Fruit fly (Drosophila melanogaster) whole organism, prepupa: ENCODE data around the gene CG1774.

Experiments
- Blimp-1 ChIP-seq: fragments of 200-800 bp; sonication (Bioruptor generic); optimal IDR thresholded peaks from 3 replicates; lab custom pipeline; 2017; ENCODE audit warnings: missing biosample characterization, missing genetic modification characterization, mild to moderate bottlenecking, moderate library complexity, missing genetic modification reagents
- CG10669 ChIP-seq: fragments of 200-800 bp; sonication (Bioruptor generic); optimal IDR thresholded peaks from 3 replicates; lab custom pipeline; 2018; ENCODE audit warnings: missing biosample characterization, mild to moderate bottlenecking, missing genetic modification characterization, moderate library complexity
- CG11294 ChIP-seq: fragments of 200-800 bp; sonication (Bioruptor generic); IDR thresholded peaks from 2 replicates; pipeline ENCODE4 v1.3.6; 2022; ENCODE audit warnings: missing biosample characterization, missing genetic modification characterization
- CG11762 ChIP-seq: fragments of 200-800 bp; sonication (Bioruptor generic); optimal IDR thresholded peaks from 3 replicates; lab custom pipeline; 2016; ENCODE audit warnings: missing biosample characterization, missing genetic modification characterization; ENCODE audit not compliant: insufficient read depth
- CG11902 ChIP-seq: fragments of 200-800 bp; sonication (Bioruptor generic); optimal IDR thresholded peaks from 3 replicates; lab custom pipeline; 2016; ENCODE audit warnings: missing biosample characterization, missing genetic modification characterization
- CG1621 ChIP-seq: fragments of 200-800 bp; sonication (Bioruptor generic); optimal IDR thresholded peaks from 3 replicates; lab custom pipeline; 2018; ENCODE audit warnings: missing biosample characterization, mild to moderate bottlenecking, missing genetic modification characterization
- CG16779 ChIP-seq: fragments of 200-800 bp; sonication (Bioruptor generic); optimal IDR thresholded peaks from 3 replicates; lab custom pipeline; 2017; ENCODE audit warnings: missing biosample characterization, mild to moderate bottlenecking, missing genetic modification characterization
- CG3032 ChIP-seq: fragments of 200-800 bp; optimal IDR thresholded peaks from 2 replicates; lab custom pipeline; 2019; ENCODE audit warnings: missing biosample characterization, mild to moderate bottlenecking, missing genetic modification characterization, moderate library complexity
- CG31627 ChIP-seq: fragments of 200-800 bp; sonication (Bioruptor generic); optimal IDR thresholded peaks from 3 replicates; lab custom pipeline; 2016; ENCODE audit warnings: missing biosample characterization, missing genetic modification characterization
- CG34406 ChIP-seq: fragments of 200-800 bp; sonication (Bioruptor generic); optimal IDR thresholded peaks from 3 replicates; lab custom pipeline; 2016; ENCODE audit warnings: missing biosample characterization, missing genetic modification characterization
- CG3919 ChIP-seq: fragments of 200-800 bp; sonication (Bioruptor generic); optimal IDR thresholded peaks from 3 replicates; lab custom pipeline; 2016; ENCODE audit warnings: missing biosample characterization, missing genetic modification characterization
- CG4318 ChIP-seq: fragments of 200-800 bp; sonication (Bioruptor generic); optimal IDR thresholded peaks from 3 replicates; lab custom pipeline; 2017; ENCODE audit warnings: missing biosample characterization, mild to moderate bottlenecking, missing genetic modification characterization
- CG6163 ChIP-seq: fragments of 200-800 bp; sonication (Bioruptor generic); IDR thresholded peaks from 3 replicates; pipeline ENCODE4 v1.3.6; 2022; ENCODE audit warnings: missing biosample characterization, missing genetic modification characterization
- CG6792 ChIP-seq: fragments of 200-800 bp; sonication (Bioruptor generic); optimal IDR thresholded peaks from 3 replicates; lab custom pipeline; 2016; ENCODE audit warnings: missing biosample characterization, missing genetic modification characterization
- CG6808 ChIP-seq: fragments of 200-800 bp; sonication (Bioruptor generic); optimal IDR thresholded peaks from 3 replicates; lab custom pipeline; 2017; ENCODE audit warnings: missing biosample characterization, missing genetic modification characterization, mild to moderate bottlenecking, moderate library complexity, missing genetic modification reagents
- CG6854 ChIP-seq: fragments of 200-800 bp; sonication (Bioruptor generic); optimal IDR thresholded peaks from 2 replicates; lab custom pipeline; 2017; ENCODE audit warnings: missing biosample characterization, mild to moderate bottlenecking, missing genetic modification characterization
- CG8119 ChIP-seq: fragments of 200-800 bp; sonication (Bioruptor generic); IDR thresholded peaks from 3 replicates; pipeline ENCODE4 v1.3.6; 2022; ENCODE audit warnings: missing biosample characterization, missing genetic modification characterization
- CG8319 ChIP-seq: fragments of 200-800 bp; sonication (Bioruptor generic); optimal IDR thresholded peaks from 3 replicates; lab custom pipeline; 2016; ENCODE audit warnings: missing biosample characterization, missing genetic modification characterization
- CG8632 ChIP-seq: fragments of 200-800 bp; sonication (Bioruptor generic); optimal IDR thresholded peaks from 3 replicates; lab custom pipeline; 2016; ENCODE audit warnings: missing biosample characterization, missing genetic modification characterization
- CG9139 ChIP-seq: fragments of 200-800 bp; sonication (Bioruptor generic); optimal IDR thresholded peaks from 3 replicates; lab custom pipeline; 2017; ENCODE audit warnings: missing biosample characterization, mild to moderate bottlenecking, missing genetic modification characterization
- Eip75B ChIP-seq: fragments of 200-800 bp; sonication (Bioruptor generic); optimal IDR thresholded peaks from 3 replicates; lab custom pipeline; 2016; ENCODE audit warnings: missing biosample characterization, missing genetic modification characterization
- Eip93F ChIP-seq: fragments of 200-800 bp; sonication (Bioruptor generic); optimal IDR thresholded peaks from 2 replicates; lab custom pipeline; 2016; ENCODE audit warnings: missing biosample characterization, mild to moderate bottlenecking, missing genetic modification characterization
- Ets21C ChIP-seq: fragments of 200-800 bp; sonication (Bioruptor generic); optimal IDR thresholded peaks from 3 replicates; lab custom pipeline; 2016; ENCODE audit warnings: missing biosample characterization, missing genetic modification characterization
- Gug ChIP-seq: fragments of 200-800 bp; sonication (Bioruptor generic); IDR thresholded peaks from 2 replicates; pipeline ENCODE4 v1.3.6; 2022; ENCODE audit warnings: missing biosample characterization, missing genetic modification characterization
- Hr38 ChIP-seq: sonication (Bioruptor generic); optimal IDR thresholded peaks from 2 replicates; lab custom pipeline; 2016; ENCODE audit warnings: missing biosample characterization, missing genetic modification characterization
- Hr39 ChIP-seq: fragments of 200-800 bp; sonication (Bioruptor generic); optimal IDR thresholded peaks from 2 replicates; lab custom pipeline; 2016; ENCODE audit warnings: missing biosample characterization, missing genetic modification characterization
- Hr4 ChIP-seq: fragments of 200-800 bp; sonication (Bioruptor generic); optimal IDR thresholded peaks from 3 replicates; lab custom pipeline; 2016; ENCODE audit warnings: missing biosample characterization, missing genetic modification characterization
- Met ChIP-seq: fragments of 200-800 bp; sonication (Bioruptor generic); optimal IDR thresholded peaks from 3 replicates; lab custom pipeline; 2016; ENCODE audit warnings: missing biosample characterization, missing genetic modification characterization
- OdsH ChIP-seq: fragments of 200-800 bp; sonication (Bioruptor generic); optimal IDR thresholded peaks from 3 replicates; lab custom pipeline; 2016; ENCODE audit warnings: missing biosample characterization, missing genetic modification characterization
- Smox ChIP-seq: fragments of 200-800 bp; sonication (Bioruptor generic); optimal IDR thresholded peaks from 3 replicates; lab custom pipeline; 2016; ENCODE audit warnings: missing biosample characterization, missing genetic modification characterization
- Sox15 ChIP-seq: fragments of 200-800 bp; sonication (Bioruptor generic); optimal IDR thresholded peaks from 3 replicates; lab custom pipeline; 2016; ENCODE audit warnings: missing biosample characterization, missing genetic modification characterization
- acj6 ChIP-seq: fragments of 200-800 bp; sonication (Bioruptor generic); optimal IDR thresholded peaks from 3 replicates; lab custom pipeline; 2016; ENCODE audit warnings: missing biosample characterization, missing genetic modification characterization
- dsx ChIP-seq: fragments of 200-800 bp; optimal IDR thresholded peaks from 3 replicates; lab custom pipeline; 2019; ENCODE audit warnings: missing biosample characterization, mild to moderate bottlenecking, missing genetic modification characterization, moderate library complexity; ENCODE audit not compliant: poor library complexity, severe bottlenecking
- fd85E ChIP-seq: fragments of 200-800 bp; sonication (Bioruptor generic); optimal IDR thresholded peaks from 3 replicates; lab custom pipeline; 2016; ENCODE audit warnings: missing biosample characterization, missing genetic modification characterization
- fkh ChIP-seq: fragments of 200-800 bp; sonication (Bioruptor generic); optimal IDR thresholded peaks from 3 replicates; lab custom pipeline; 2017; ENCODE audit warnings: missing biosample characterization, mild to moderate bottlenecking, missing genetic modification characterization, moderate library complexity
- pdm3 ChIP-seq: fragments of 200-800 bp; sonication (Bioruptor generic); optimal IDR thresholded peaks from 3 replicates; lab custom pipeline; 2016; ENCODE audit warnings: missing biosample characterization, missing genetic modification characterization
- spab ChIP-seq: fragments of 200-800 bp; sonication (Bioruptor generic); optimal IDR thresholded peaks from 2 replicates; lab custom pipeline; 2017; ENCODE audit warnings: missing biosample characterization, mild to moderate bottlenecking, missing genetic modification characterization, missing genetic modification reagents
- ss ChIP-seq, 2 experiments: fragments of 200-800 bp; sonication (Bioruptor generic); optimal IDR thresholded peaks; 2 replicates in 1 of 2; 3 replicates in 1 of 2; lab custom pipeline; 2017 to 2018; ENCODE audit warnings: mild to moderate bottlenecking in 2 of 2, missing biosample characterization in 2 of 2, missing genetic modification characterization in 2 of 2, moderate library complexity in 1 of 2
- svp ChIP-seq: fragments of 200-800 bp; sonication (Bioruptor generic); peaks from one replicate; lab custom pipeline; 2016; ENCODE audit warnings: missing biosample characterization, missing genetic modification characterization

Gene CG1774

DNA sequence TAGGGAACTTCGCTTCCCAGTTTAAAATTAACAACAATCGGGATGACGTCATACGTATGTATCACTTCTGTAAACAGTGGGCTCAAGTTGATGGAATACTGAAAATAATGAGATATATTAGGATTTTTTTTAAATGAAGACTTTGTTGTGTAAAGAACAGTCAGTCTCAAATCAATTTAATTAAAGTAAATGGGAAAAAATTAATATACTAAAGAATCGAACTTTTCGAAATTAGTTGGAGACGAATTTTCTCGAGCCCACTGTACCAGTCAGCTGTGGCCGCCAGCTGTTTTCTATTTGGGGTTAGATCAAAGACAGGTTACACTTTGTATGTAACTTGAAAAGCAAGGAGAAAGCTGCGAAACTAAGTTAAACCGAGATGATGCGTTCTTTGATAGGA lies 4.2 kb upstream of the CG1774 start, which contains the start of gene CG1635 (continued):
- TF ChIP-seq Smox (GFP tag; lab: Kevin White, UChicago) (peak; percentile 97), CG34406 (GFP tag; lab: Kevin White, UChicago) (peak; percentile 99), CG10669 (GFP tag; lab: Kevin White, UChicago) (peak; percentile 96), CG16779 (tag; lab: Kevin White, UChicago) (peak; percentile 94), CG4318 (GFP tag; lab: Kevin White, UChicago) (no peak), spab (GFP tag; lab: Kevin White, UChicago) (peak; percentile 94), CG8319 (GFP tag; lab: Kevin White, UChicago) (peak; percentile 97), CG6792 (GFP tag; lab: Kevin White, UChicago) (peak; percentile 97), dsx (GFP tag; lab: Kevin White, UChicago) (peak; percentile 87), Eip75B (GFP tag; lab: Kevin White, UChicago) (peak; percentile 97), Sox15 (GFP tag; lab: Kevin White, UChicago) (peak; percentile 91), CG8632 (peak; percentile 99), fd85E (GFP tag; lab: Kevin White, UChicago) (peak; percentile 93), Blimp-1 (peak; percentile 92), Gug (GFP tag; lab: Robert Waterston, UW) (peak; percentile 99), CG8119 (GFP tag; lab: Robert Waterston, UW) (peak; percentile 100), Hr39 (GFP tag; lab: Kevin White, UChicago) (peak; percentile 98), CG9139 (GFP tag; lab: Kevin White, UChicago) (peak; percentile 92), CG31627 (GFP tag; lab: Kevin White, UChicago) (peak; percentile 97), Hr4 (GFP tag; lab: Kevin White, UChicago) (peak; percentile 100), CG6808 (GFP tag; lab: Kevin White, UChicago) (peak; percentile 94), CG11294 (peak; percentile 99), CG3032 (tag; lab: Kevin White, UChicago) (peak; percentile 97), ss (GFP tag; optimal IDR thresholded peaks at IDR 0.05; lab: Kevin White, UChicago) (peak in 1 of 2 experiments; percentile 93), CG11762 (GFP tag; lab: Kevin White, UChicago) (peak; percentile 97), Eip93F (peak; percentile 72), CG1621 (peak; percentile 96), acj6 (GFP tag; lab: Kevin White, UChicago) (peak; percentile 98), OdsH (peak; percentile 98), pdm3 (GFP tag; lab: Kevin White, UChicago) (peak; percentile 98), CG6163 (GFP tag; lab: Robert Waterston, UW) (peak; percentile 99), CG6854 (GFP tag; lab: Kevin White, UChicago) (peak; percentile 97), svp (GFP tag; lab: Kevin White, UChicago) (peak; percentile 100), Met (GFP tag; lab: Kevin White, UChicago) (peak; percentile 99), Ets21C (GFP tag; lab: Kevin White, UChicago) (peak; percentile 97), CG3919 (peak; percentile 98), fkh (GFP tag; lab: Kevin White, UChicago) (no peak)
- TF ChIP-seq, all 60 proteins: peak for 58

dm6 chr3R:31590281-31590680 lies 2.3 kb upstream of the CG1774 start, which contains the start of gene CG1638:
Gene CG1638 (plus strand): TSS chr3R:31590581.
- TF ChIP-seq Hr38 (GFP tag; lab: Kevin White, UChicago), result no peak
- no peak for TF ChIP-seq CG11902 (GFP tag; lab: Kevin White, UChicago)
- TF ChIP-seq pdm3 (GFP tag; lab: Kevin White, UChicago), result no peak
- no peak for TF ChIP-seq CG31627 (GFP tag; lab: Kevin White, UChicago)
- no peak for TF ChIP-seq Met (GFP tag; lab: Kevin White, UChicago)
